Worm (Caenorhabditis elegans): ENCODE data around the gene nhr-196.
"Not testable (repeated sequence)": the region's sequence is repeated elsewhere in the genome, so short reads cannot be mapped to it uniquely, and the experiment has no call there.

DNA sequence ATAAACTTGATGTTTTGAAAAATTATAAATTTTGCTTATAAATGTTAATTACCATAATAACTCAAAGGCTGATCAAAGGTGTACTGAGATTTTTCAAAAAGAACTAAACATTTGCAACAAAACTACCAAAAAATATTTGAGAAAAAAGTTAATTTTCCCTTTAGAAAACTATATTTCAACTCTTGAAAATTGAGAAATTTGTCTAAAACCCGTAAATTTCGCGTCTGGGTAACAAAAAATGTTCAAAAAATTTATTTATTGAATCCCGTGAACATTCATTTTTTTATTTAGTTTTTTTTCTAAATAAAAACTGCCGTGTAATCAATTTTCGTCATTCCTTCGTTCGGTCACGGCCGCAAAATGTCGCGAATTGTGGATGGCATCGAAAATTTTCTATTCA lies 15.4 kb upstream of the nhr-196 start, which contains the start of gene K06B4.15:
- not testable (repeated sequence) for TF ChIP-seq lin-11 (tag; optimal IDR thresholded peaks at IDR 0.05); F13H6.1 (tag; optimal IDR thresholded peaks at IDR 0.05); sox-4 (tag; optimal IDR thresholded peaks at IDR 0.05); K02D7.2 (tag; optimal IDR thresholded peaks at IDR 0.05); nhr-232 (tag; optimal IDR thresholded peaks at IDR 0.05); hlh-30 (tag; optimal IDR thresholded peaks at IDR 0.05; ENCODE audit: insufficient read depth); Y22D7AL.16 (tag; optimal IDR thresholded peaks at IDR 0.05); C08G9.2 (tag; optimal IDR thresholded peaks at IDR 0.05); dmd-4 (tag; optimal IDR thresholded peaks at IDR 0.05; ENCODE audit: borderline replicate concordance); ceh-6 (GFP tag; optimal IDR thresholded peaks at IDR 0.05)
